Worm (Caenorhabditis elegans) whole organism, L4 larva: ENCODE data around the gene Y75B8A.10.

Experiments
- lin-15B ChIP-seq: fragments of 150-350 bp; sonication (generic microtip); optimal IDR thresholded peaks from 3 replicates; lab custom pipeline; 2014; ENCODE audit warnings: missing biosample characterization, missing genetic modification characterization
- unc-39 ChIP-seq: sonication (generic microtip); optimal IDR thresholded peaks from 2 replicates; lab custom pipeline; 2017; ENCODE audit warnings: missing biosample characterization, missing genetic modification characterization
- ztf-11 ChIP-seq: fragments of 150-350 bp; optimal IDR thresholded peaks from 2 replicates; lab custom pipeline; 2014; ENCODE audit warnings: missing biosample characterization, missing genetic modification characterization
- ztf-7 ChIP-seq: fragments of 150-350 bp; optimal IDR thresholded peaks from 2 replicates; lab custom pipeline; 2014; ENCODE audit warnings: missing biosample characterization, missing genetic modification characterization

DNA sequence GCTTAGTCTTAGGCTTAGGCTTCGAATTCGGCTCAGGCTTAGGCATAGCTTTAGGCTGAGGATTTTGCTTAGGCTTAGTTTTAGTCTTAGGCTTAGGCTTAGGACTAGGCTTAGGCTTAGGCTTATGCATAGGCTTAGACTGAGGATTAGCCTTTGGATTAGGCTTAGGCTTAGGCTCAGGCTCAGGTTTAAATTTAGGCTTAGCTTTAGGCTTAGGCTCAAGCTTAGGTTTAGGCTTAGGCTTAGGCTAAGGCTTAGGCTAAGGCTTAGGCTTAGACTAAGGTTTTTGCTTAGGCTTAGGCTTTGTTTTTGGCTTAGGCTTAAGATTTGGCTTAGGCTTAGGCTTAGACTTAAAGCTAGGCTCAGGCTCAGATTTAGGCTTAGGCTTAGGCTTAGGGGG lies 51.1 kb downstream of the Y75B8A.10 start:
- TF ChIP-seq unc-39: no peak
- no peak for TF ChIP-seq ztf-11 (tag; lab: Kevin White, UChicago)
- no peak for TF ChIP-seq ztf-7 (tag; lab: Kevin White, UChicago)
- TF ChIP-seq lin-15B (tag; lab: Kevin White, UChicago): no peak
